Fruit fly (Drosophila melanogaster) whole organism, embryonic: ENCODE data around the gene CG14803.

Experiments
- Abd-B ChIP-seq: fragments of 200-800 bp; sonication (Bioruptor generic); optimal IDR thresholded peaks from 2 replicates; lab custom pipeline; 2018; ENCODE audit warnings: missing biosample characterization, mild to moderate bottlenecking, missing genetic modification characterization, moderate library complexity
- Aef1 ChIP-seq: fragments of 200-800 bp; sonication (Bioruptor generic); IDR thresholded peaks from 3 replicates; pipeline ENCODE4 v1.3.6; 2022; ENCODE audit warnings: missing biosample characterization, missing genetic modification characterization
- Asciz ChIP-seq: fragments of 200-800 bp; sonication (Bioruptor generic); optimal IDR thresholded peaks from 2 replicates; lab custom pipeline; 2017; ENCODE audit warnings: missing biosample characterization, mild to moderate bottlenecking, missing genetic modification characterization, missing genetic modification reagents
- Atf3 ChIP-seq: fragments of 200-800 bp; sonication (Bioruptor generic); optimal IDR thresholded peaks from 3 replicates; lab custom pipeline; 2016; ENCODE audit warnings: missing biosample characterization, missing genetic modification characterization
- BtbVII ChIP-seq: fragments of 200-800 bp; sonication (Bioruptor generic); optimal IDR thresholded peaks from 3 replicates; lab custom pipeline; 2017; ENCODE audit warnings: missing biosample characterization, mild to moderate bottlenecking, missing genetic modification characterization
- CG11695 ChIP-seq: fragments of 200-800 bp; sonication (Bioruptor generic); IDR thresholded peaks from 3 replicates; pipeline ENCODE4 v1.3.6; 2022; ENCODE audit warnings: missing biosample characterization, missing genetic modification characterization
- CG11696 ChIP-seq: fragments of 200-800 bp; sonication (Bioruptor generic); IDR thresholded peaks from 2 replicates; pipeline ENCODE4 v1.3.6; 2022; ENCODE audit warnings: missing biosample characterization, missing genetic modification characterization
- CG12071 ChIP-seq: fragments of 200-800 bp; sonication (Bioruptor generic); optimal IDR thresholded peaks from 3 replicates; lab custom pipeline; 2018; ENCODE audit warnings: missing biosample characterization, mild to moderate bottlenecking, missing genetic modification characterization
- CG15479 ChIP-seq: fragments of 200-800 bp; sonication (Bioruptor generic); optimal IDR thresholded peaks from 3 replicates; lab custom pipeline; 2019; ENCODE audit warnings: missing biosample characterization, mild to moderate bottlenecking, missing genetic modification characterization, moderate library complexity
- CG17328 ChIP-seq: fragments of 200-800 bp; sonication (Bioruptor generic); IDR thresholded peaks from 2 replicates; pipeline ENCODE4 v1.3.6; 2022; ENCODE audit warnings: missing biosample characterization, missing genetic modification characterization
- CG2678 ChIP-seq: fragments of 200-800 bp; sonication (Bioruptor generic); optimal IDR thresholded peaks from 3 replicates; lab custom pipeline; 2019; ENCODE audit warnings: missing biosample characterization, mild to moderate bottlenecking, missing genetic modification characterization, moderate library complexity
- CG31365 ChIP-seq: fragments of 200-800 bp; sonication (Bioruptor generic); optimal IDR thresholded peaks from 2 replicates; lab custom pipeline; 2018; ENCODE audit warnings: missing biosample characterization, mild to moderate bottlenecking, missing genetic modification characterization
- CG33213 ChIP-seq: fragments of 200-800 bp; sonication (Bioruptor generic); optimal IDR thresholded peaks from 3 replicates; lab custom pipeline; 2016; ENCODE audit warnings: missing biosample characterization, missing genetic modification characterization
- CG34422 ChIP-seq: fragments of 200-800 bp; sonication (Bioruptor generic); IDR thresholded peaks from 3 replicates; pipeline ENCODE4 v1.3.6; 2022; ENCODE audit warnings: missing biosample characterization, missing genetic modification characterization
- CG8089 ChIP-seq: fragments of 200-800 bp; sonication (Bioruptor generic); optimal IDR thresholded peaks from 3 replicates; lab custom pipeline; 2016; ENCODE audit warnings: missing biosample characterization, missing genetic modification characterization
- CG9437 ChIP-seq: fragments of 200-800 bp; sonication (Bioruptor generic); optimal IDR thresholded peaks from 2 replicates; lab custom pipeline; 2018; ENCODE audit warnings: missing biosample characterization, mild to moderate bottlenecking, missing genetic modification characterization
- Dll ChIP-seq: fragments of 200-800 bp; sonication (Bioruptor generic); IDR thresholded peaks from 4 replicates; pipeline ENCODE4 v1.3.6; 2022; ENCODE audit warnings: missing biosample characterization, missing genetic modification characterization; ENCODE audit not compliant: partially characterized antibody
- Dp ChIP-seq: fragments of 200-800 bp; sonication (Bioruptor generic); optimal IDR thresholded peaks from 2 replicates; lab custom pipeline; 2018; ENCODE audit warnings: missing biosample characterization, mild to moderate bottlenecking, missing genetic modification characterization, moderate library complexity
- Hmx ChIP-seq: fragments of 200-800 bp; sonication (Bioruptor generic); optimal IDR thresholded peaks from 2 replicates; lab custom pipeline; 2016; ENCODE audit warnings: missing biosample characterization, missing genetic modification characterization
- Mad ChIP-seq: fragments of 200-800 bp; sonication (Bioruptor generic); optimal IDR thresholded peaks from 2 replicates; lab custom pipeline; 2016; ENCODE audit warnings: missing biosample characterization, missing genetic modification characterization
- Mes4 ChIP-seq: fragments of 200-800 bp; sonication (Bioruptor generic); optimal IDR thresholded peaks from 2 replicates; lab custom pipeline; 2016; ENCODE audit warnings: missing biosample characterization, missing genetic modification characterization
- NfI ChIP-seq: fragments of 200-800 bp; sonication (Bioruptor generic); optimal IDR thresholded peaks from 3 replicates; lab custom pipeline; 2018; ENCODE audit warnings: missing biosample characterization, mild to moderate bottlenecking, missing genetic modification characterization, moderate library complexity
- TFAM ChIP-seq: fragments of 200-800 bp; sonication (Bioruptor generic); optimal IDR thresholded peaks from 2 replicates; lab custom pipeline; 2017; ENCODE audit warnings: missing biosample characterization, missing genetic modification characterization, inconsistent platforms
- Taf1 ChIP-seq: fragments of 200-800 bp; sonication (Bioruptor generic); IDR thresholded peaks from 2 replicates; pipeline ENCODE4 v1.3.6; 2022; ENCODE audit warnings: missing biosample characterization, missing genetic modification characterization
- Tbp ChIP-seq: fragments of >200 bp; optimal IDR thresholded peaks from 2 replicates; lab custom pipeline; 2018; ENCODE audit warnings: missing biosample characterization, missing genetic modification characterization
- aop ChIP-seq: fragments of 200-800 bp; sonication (Bioruptor generic); IDR thresholded peaks from 2 replicates; pipeline ENCODE4 v1.3.6; 2022; ENCODE audit warnings: missing biosample characterization, missing genetic modification characterization
- ap ChIP-seq: fragments of 200-800 bp; sonication (Bioruptor generic); IDR thresholded peaks from 2 replicates; pipeline ENCODE4 v1.3.6; 2022; ENCODE audit warnings: missing biosample characterization, missing genetic modification characterization
- ato ChIP-seq: fragments of 200-800 bp; sonication (Bioruptor generic); IDR thresholded peaks from 2 replicates; pipeline ENCODE4 v1.3.6; 2022; ENCODE audit warnings: missing biosample characterization, missing genetic modification characterization; ENCODE audit not compliant: partially characterized antibody
- bowl ChIP-seq: fragments of 200-800 bp; sonication (Bioruptor generic); IDR thresholded peaks from 2 replicates; pipeline ENCODE4 v1.3.6; 2022; ENCODE audit warnings: missing biosample characterization, missing genetic modification characterization
- dm ChIP-seq: fragments of 200-800 bp; sonication (Bioruptor generic); optimal IDR thresholded peaks from 3 replicates; lab custom pipeline; 2016; ENCODE audit warnings: missing biosample characterization, missing genetic modification characterization
- eve ChIP-seq, 2 experiments: fragments of >200 bp; optimal IDR thresholded peaks; 2 replicates each; lab custom pipeline; 2017; ENCODE audit warnings: missing biosample characterization in 2 of 2, missing genetic modification characterization in 2 of 2
- fru ChIP-seq: fragments of >200 bp; optimal IDR thresholded peaks from 2 replicates; lab custom pipeline; 2017
- h ChIP-seq: fragments of >200 bp; optimal IDR thresholded peaks from 2 replicates; lab custom pipeline; 2017
- hth ChIP-seq: fragments of >200 bp; optimal IDR thresholded peaks from 2 replicates; lab custom pipeline; 2017; ENCODE audit warnings: inconsistent platforms
- insv ChIP-seq, 2 experiments: fragments of 200-800 bp; sonication (Bioruptor generic); optimal IDR thresholded peaks; 3 replicates each; lab custom pipeline; 2016 to 2018; ENCODE audit warnings: missing biosample characterization in 2 of 2, missing genetic modification characterization in 2 of 2
- jing ChIP-seq: fragments of 200-800 bp; sonication (Bioruptor generic); optimal IDR thresholded peaks from 2 replicates; lab custom pipeline; 2018; ENCODE audit warnings: missing biosample characterization, mild to moderate bottlenecking, missing genetic modification characterization
- klu ChIP-seq: fragments of 200-800 bp; sonication (Bioruptor generic); IDR thresholded peaks from 2 replicates; pipeline ENCODE4 v1.3.6; 2022; ENCODE audit warnings: missing biosample characterization, missing genetic modification characterization
- nerfin-1 ChIP-seq: fragments of 200-800 bp; sonication (Bioruptor generic); optimal IDR thresholded peaks from 3 replicates; lab custom pipeline; 2019; ENCODE audit warnings: missing biosample characterization, mild to moderate bottlenecking, missing genetic modification characterization, moderate library complexity
- nmo ChIP-seq: fragments of 200-800 bp; sonication (Bioruptor generic); optimal IDR thresholded peaks from 2 replicates; lab custom pipeline; 2018; ENCODE audit warnings: missing biosample characterization, mild to moderate bottlenecking, missing genetic modification characterization, moderate library complexity
- org-1 ChIP-seq: fragments of 200-800 bp; sonication (Bioruptor generic); optimal IDR thresholded peaks from 2 replicates; lab custom pipeline; 2017; ENCODE audit warnings: missing biosample characterization, missing genetic modification characterization
- phol ChIP-seq: fragments of 200-800 bp; sonication (Bioruptor generic); optimal IDR thresholded peaks from 3 replicates; lab custom pipeline; 2018; ENCODE audit warnings: missing biosample characterization, mild to moderate bottlenecking, missing genetic modification characterization, moderate library complexity
- psq ChIP-seq: fragments of 200-800 bp; sonication (Bioruptor generic); optimal IDR thresholded peaks from 2 replicates; lab custom pipeline; 2017; ENCODE audit warnings: missing biosample characterization, missing genetic modification characterization
- pzg ChIP-seq: fragments of 200-800 bp; sonication (Bioruptor generic); optimal IDR thresholded peaks from 3 replicates; lab custom pipeline; 2018; ENCODE audit warnings: missing biosample characterization, mild to moderate bottlenecking, missing genetic modification characterization, moderate library complexity
- ranshi ChIP-seq: fragments of 200-800 bp; sonication (Bioruptor generic); IDR thresholded peaks from 2 replicates; pipeline ENCODE4 v1.3.6; 2022; ENCODE audit warnings: missing biosample characterization, missing genetic modification characterization
- rib ChIP-seq: fragments of 200-800 bp; sonication (Bioruptor generic); IDR thresholded peaks from 2 replicates; pipeline ENCODE4 v1.3.6; 2022; ENCODE audit warnings: missing biosample characterization, missing genetic modification characterization
- scrt ChIP-seq: fragments of 200-800 bp; sonication (Bioruptor generic); optimal IDR thresholded peaks from 2 replicates; lab custom pipeline; 2018; ENCODE audit warnings: missing biosample characterization, mild to moderate bottlenecking, missing genetic modification characterization, moderate library complexity
- stwl ChIP-seq: fragments of 200-800 bp; sonication (Bioruptor generic); optimal IDR thresholded peaks from 3 replicates; lab custom pipeline; 2018; ENCODE audit warnings: missing biosample characterization, mild to moderate bottlenecking, missing genetic modification characterization, moderate library complexity
- tll ChIP-seq, 2 experiments: fragments of 200-800 bp in 1 of 2; fragments of >200 bp in 1 of 2; sonication (Bioruptor generic) in 1 of 2; optimal IDR thresholded peaks; 2 replicates each; lab custom pipeline; 2017 to 2019; ENCODE audit warnings: missing biosample characterization in 2 of 2, missing genetic modification characterization in 2 of 2, mild to moderate bottlenecking in 1 of 2, moderate library complexity in 1 of 2
- trh ChIP-seq: fragments of 200-800 bp; sonication (Bioruptor generic); optimal IDR thresholded peaks from 2 replicates; lab custom pipeline; 2016; ENCODE audit warnings: missing biosample characterization, missing genetic modification characterization
- ttk ChIP-seq: fragments of 200-800 bp; sonication (Bioruptor generic); IDR thresholded peaks from 2 replicates; pipeline ENCODE4 v2.1.2; 2022; ENCODE audit warnings: missing biosample characterization, missing genetic modification characterization
- vnd ChIP-seq: fragments of 200-800 bp; sonication (Bioruptor generic); IDR thresholded peaks from 3 replicates; pipeline ENCODE4 v1.3.6; 2022; ENCODE audit warnings: missing biosample characterization, missing genetic modification characterization; ENCODE audit not compliant: partially characterized antibody

Gene CG14803

dm6 chrX:1877107-1877736, 8.6 kb downstream of the CG14803 start, which contains the start of the genes CG14817 and CG14805 (continued):
- TF ChIP-seq NfI (GFP tag; lab: Kevin White, UChicago): peak; percentile 86
- peak; percentile 86 for TF ChIP-seq CG9437 (GFP tag; lab: Kevin White, UChicago)
- TF ChIP-seq Mes4 (GFP tag; lab: Kevin White, UChicago): peak; percentile 58
- no peak for TF ChIP-seq bowl (GFP tag; lab: Robert Waterston, UW)
- no peak for TF ChIP-seq h
- peak; percentile 76 for TF ChIP-seq CG31365
- TF ChIP-seq Atf3 (GFP tag; lab: Kevin White, UChicago): no peak
- no peak for TF ChIP-seq jing (GFP tag; lab: Kevin White, UChicago)
- TF ChIP-seq nerfin-1: peak; percentile 65
- TF ChIP-seq eve (GFP tag; optimal IDR thresholded peaks at IDR 0.05; lab: Kevin White, UChicago): no peak
- TF ChIP-seq phol (tag; lab: Kevin White, UChicago): peak; percentile 69
- TF ChIP-seq klu: no peak
- TF ChIP-seq dm (GFP tag; lab: Kevin White, UChicago): peak; percentile 38
- peak; percentile 53 for TF ChIP-seq nmo (GFP tag; lab: Kevin White, UChicago)
- TF ChIP-seq stwl (tag; lab: Kevin White, UChicago): peak; percentile 46
- TF ChIP-seq BtbVII (GFP tag; lab: Kevin White, UChicago): peak; percentile 87
- peak; percentile 19; the same call in 1 of the 2 replicates for TF ChIP-seq ranshi (GFP tag; lab: Robert Waterston, UW)
- TF ChIP-seq hth (lab: Kevin White, UChicago): no peak
- TF ChIP-seq scrt (GFP tag; lab: Kevin White, UChicago): peak; percentile 76
- no peak for TF ChIP-seq CG11696 (GFP tag; lab: Robert Waterston, UW)
- TF ChIP-seq Tbp (GFP tag; lab: Kevin White, UChicago): no peak
- TF ChIP-seq trh (GFP tag; lab: Kevin White, UChicago): no peak
- no peak for TF ChIP-seq CG15479 (GFP tag; lab: Kevin White, UChicago)
- no peak for TF ChIP-seq Abd-B
- no peak for TF ChIP-seq Hmx (GFP tag; lab: Kevin White, UChicago)
- TF ChIP-seq vnd: 0 out of 3 replicates have a peak, but pooled peaks have one; percentile 31
- peak; percentile 55; the same call in 2 of the 4 replicates for TF ChIP-seq Dll (GFP tag; lab: Robert Waterston, UW)
- TF ChIP-seq Aef1 (GFP tag; lab: Robert Waterston, UW): no peak
- peak; percentile 83 for TF ChIP-seq CG12071 (GFP tag; lab: Kevin White, UChicago)
- TF ChIP-seq tll (GFP tag; optimal IDR thresholded peaks at IDR 0.05; lab: Kevin White, UChicago): no peak
- peak; percentile 55; the same call in 1 of the 3 replicates for TF ChIP-seq CG11695
- TF ChIP-seq Asciz: no peak
- peak; percentile 6 for TF ChIP-seq TFAM (GFP tag; lab: Kevin White, UChicago)
- no peak for TF ChIP-seq rib (GFP tag; lab: Robert Waterston, UW)
- TF ChIP-seq CG33213 (GFP tag; lab: Kevin White, UChicago): peak; percentile 64
- no peak for TF ChIP-seq ato (GFP tag; lab: Robert Waterston, UW)
- TF ChIP-seq CG2678 (tag; lab: Kevin White, UChicago): no peak
- peak in 1 of 2 experiments; percentile 56 for TF ChIP-seq insv (GFP tag; optimal IDR thresholded peaks at IDR 0.05; lab: Kevin White, UChicago)
- peak; percentile 65 for TF ChIP-seq pzg (GFP tag; lab: Kevin White, UChicago)
- peak; percentile 58 for TF ChIP-seq CG17328 (GFP tag; lab: Robert Waterston, UW)
- TF ChIP-seq ttk: no peak
- TF ChIP-seq ap (GFP tag; lab: Robert Waterston, UW): no peak
- no peak for TF ChIP-seq psq (GFP tag; lab: Kevin White, UChicago)
- TF ChIP-seq Taf1 (GFP tag; lab: Robert Waterston, UW): no peak
- TF ChIP-seq Mad (GFP tag; lab: Kevin White, UChicago): peak; percentile 43
- TF ChIP-seq CG8089 (GFP tag; lab: Kevin White, UChicago): no peak
- peak; percentile 58; the same call in 1 of the 3 replicates for TF ChIP-seq CG34422 (GFP tag; lab: Robert Waterston, UW)
- peak; percentile 54 for TF ChIP-seq org-1 (GFP tag; lab: Kevin White, UChicago)
- TF ChIP-seq aop (GFP tag; lab: Robert Waterston, UW): no peak
- peak; percentile 27 for TF ChIP-seq Dp
- no peak for TF ChIP-seq fru
